Worm (Caenorhabditis elegans) whole organism, young adult: Measurements from ENCODE around the gene fbxb-26.
A peak's percentile ranks its signal among the peaks of the same experiment; 100 is the strongest.

Experiments
- B0261.1 ChIP-seq: sonication (generic microtip); optimal IDR thresholded peaks from 2 replicates; lab custom pipeline; 2016; ENCODE audit warnings: mild to moderate bottlenecking, missing genetic modification characterization, moderate library complexity, missing compliant biosample characterization
- D2030.7 ChIP-seq: fragments of 200-800 bp; sonication (Bioruptor generic); IDR thresholded peaks from 2 replicates; pipeline ENCODE4 v1.3.6; 2022; ENCODE audit warnings: missing genetic modification reagents, missing genetic modification characterization, missing compliant biosample characterization
- F10E7.11 ChIP-seq: sonication (generic microtip); optimal IDR thresholded peaks from 2 replicates; lab custom pipeline; 2017; ENCODE audit warnings: mild to moderate bottlenecking, missing genetic modification characterization, moderate library complexity, missing compliant biosample characterization
- F22D6.2 ChIP-seq: sonication (generic microtip); optimal IDR thresholded peaks from 2 replicates; lab custom pipeline; 2016; ENCODE audit warnings: mild to moderate bottlenecking, missing genetic modification characterization, missing compliant biosample characterization
- F49E8.2 ChIP-seq: sonication (generic microtip); optimal IDR thresholded peaks from 3 replicates; lab custom pipeline; 2017; ENCODE audit warnings: missing genetic modification characterization, mild to moderate bottlenecking, missing compliant biosample characterization, antibody characterized with exemption, moderate library complexity; ENCODE audit not compliant: insufficient read depth
- Y53F4B.3 ChIP-seq: fragments of 200-800 bp; sonication (Bioruptor generic); IDR thresholded peaks from 2 replicates; pipeline ENCODE4 v1.3.6; 2022; ENCODE audit warnings: missing genetic modification reagents, missing genetic modification characterization, missing compliant biosample characterization
- Y53G8AR.9 ChIP-seq: fragments of 200-800 bp; sonication (Bioruptor generic); conservative IDR thresholded peaks from 2 replicates; pipeline ENCODE4 v1.3.6; 2022; ENCODE audit warnings: missing genetic modification reagents, missing genetic modification characterization, missing compliant biosample characterization
- Y56A3A.18 ChIP-seq: fragments of 200-800 bp; sonication (Bioruptor generic); IDR thresholded peaks from 2 replicates; pipeline ENCODE4 v1.3.6; 2022; ENCODE audit warnings: missing genetic modification reagents, missing genetic modification characterization, missing compliant biosample characterization
- aptf-2 ChIP-seq: fragments of 200-800 bp; sonication (Bioruptor generic); conservative IDR thresholded peaks from 2 replicates; pipeline ENCODE4 v1.3.6; 2022; ENCODE audit warnings: missing genetic modification reagents, missing genetic modification characterization, missing compliant biosample characterization
- aptf-3 ChIP-seq: fragments of 200-800 bp; sonication (Bioruptor generic); IDR thresholded peaks from 2 replicates; pipeline ENCODE4 v1.3.6; 2022; ENCODE audit warnings: missing genetic modification characterization, missing compliant biosample characterization
- atf-7 ChIP-seq: sonication (generic microtip); optimal IDR thresholded peaks from 2 replicates; lab custom pipeline; 2017; ENCODE audit warnings: mild to moderate bottlenecking, missing genetic modification characterization, missing compliant biosample characterization
- athp-1 ChIP-seq: sonication (generic microtip); optimal IDR thresholded peaks from 2 replicates; lab custom pipeline; 2017; ENCODE audit warnings: mild to moderate bottlenecking, missing genetic modification characterization, missing compliant biosample characterization
- bed-1 ChIP-seq: fragments of 200-800 bp; sonication (Bioruptor generic); IDR thresholded peaks from 2 replicates; pipeline ENCODE4 v1.3.6; 2022; ENCODE audit warnings: missing genetic modification reagents, missing genetic modification characterization, missing compliant biosample characterization
- ccch-3 ChIP-seq: fragments of 200-800 bp; sonication (Bioruptor generic); optimal IDR thresholded peaks from 2 replicates; lab custom pipeline; 2018; ENCODE audit warnings: mild to moderate bottlenecking, missing genetic modification characterization, missing compliant biosample characterization
- ceh-100 ChIP-seq: fragments of 200-800 bp; sonication (Bioruptor generic); IDR thresholded peaks from 2 replicates; pipeline ENCODE4 v1.3.6; 2022; ENCODE audit warnings: missing genetic modification reagents, missing genetic modification characterization, missing compliant biosample characterization
- ceh-79 ChIP-seq: sonication (generic microtip); optimal IDR thresholded peaks from 2 replicates; lab custom pipeline; 2017; ENCODE audit warnings: mild to moderate bottlenecking, missing genetic modification characterization, missing compliant biosample characterization
- die-1 ChIP-seq: sonication (generic microtip); optimal IDR thresholded peaks from 2 replicates; lab custom pipeline; 2016; ENCODE audit warnings: missing genotype, mild to moderate bottlenecking, missing genetic modification characterization, missing compliant biosample characterization
- dox-1 ChIP-seq: fragments of 200-800 bp; sonication (Bioruptor generic); IDR thresholded peaks from 2 replicates; pipeline ENCODE4 v1.3.6; 2022; ENCODE audit warnings: missing genetic modification reagents, missing genetic modification characterization, missing compliant biosample characterization
- efl-1 ChIP-seq: fragments of 150-350 bp; optimal IDR thresholded peaks from 2 replicates; lab custom pipeline; 2014; ENCODE audit warnings: missing biosample characterization, missing genetic modification reagents, missing genetic modification characterization
- hlh-26 ChIP-seq: fragments of 200-800 bp; sonication (Bioruptor generic); conservative IDR thresholded peaks from 2 replicates; pipeline ENCODE4 v1.3.6; 2022; ENCODE audit warnings: missing genetic modification reagents, missing genetic modification characterization, missing compliant biosample characterization
- hsf-1 ChIP-seq: fragments of 200-800 bp; sonication (Bioruptor generic); IDR thresholded peaks from 2 replicates; pipeline ENCODE4 v1.3.6; 2022; ENCODE audit warnings: missing genetic modification reagents, missing genetic modification characterization, missing compliant biosample characterization
- lag-1 ChIP-seq: fragments of 200-800 bp; sonication (Bioruptor generic); IDR thresholded peaks from 2 replicates; pipeline ENCODE4 v1.3.6; 2022; ENCODE audit warnings: missing genetic modification reagents, missing genetic modification characterization, missing compliant biosample characterization
- let-526 ChIP-seq: fragments of 200-800 bp; sonication (Bioruptor generic); IDR thresholded peaks from 2 replicates; pipeline ENCODE4 v1.3.6; 2022; ENCODE audit warnings: missing genetic modification reagents, missing genetic modification characterization, missing compliant biosample characterization
- lin-26 ChIP-seq: fragments of 200-800 bp; sonication (Bioruptor generic); IDR thresholded peaks from 2 replicates; pipeline ENCODE4 v1.3.6; 2022; ENCODE audit warnings: missing genetic modification reagents, missing genetic modification characterization, missing compliant biosample characterization
- madf-10 ChIP-seq: sonication (generic microtip); optimal IDR thresholded peaks from 2 replicates; lab custom pipeline; 2016; ENCODE audit warnings: mild to moderate bottlenecking, missing genetic modification characterization, missing compliant biosample characterization
- mel-28 ChIP-seq: sonication (generic microtip); optimal IDR thresholded peaks from 2 replicates; lab custom pipeline; 2016; ENCODE audit warnings: borderline replicate concordance, mild to moderate bottlenecking, missing genetic modification characterization, missing compliant biosample characterization
- mes-4 ChIP-seq: sonication (generic microtip); optimal IDR thresholded peaks from 2 replicates; lab custom pipeline; 2016; ENCODE audit warnings: missing genotype, missing genetic modification characterization, missing compliant biosample characterization
- nhr-27 ChIP-seq: fragments of 200-800 bp; sonication (Bioruptor generic); optimal IDR thresholded peaks from 2 replicates; lab custom pipeline; 2018; ENCODE audit warnings: mild to moderate bottlenecking, missing genetic modification characterization, moderate library complexity, missing compliant biosample characterization
- nhr-80 ChIP-seq: sonication (generic microtip); optimal IDR thresholded peaks from 2 replicates; lab custom pipeline; 2016; ENCODE audit warnings: missing genetic modification characterization, missing compliant biosample characterization
- pbrm-1 ChIP-seq: fragments of 200-800 bp; sonication (Bioruptor generic); IDR thresholded peaks from 2 replicates; pipeline ENCODE4 v1.3.6; 2022; ENCODE audit warnings: missing genetic modification reagents, missing genetic modification characterization, missing compliant biosample characterization
- pha-4 ChIP-seq: fragments of 150-350 bp; sonication (generic microtip); optimal IDR thresholded peaks from 2 replicates; lab custom pipeline; 2014; ENCODE audit warnings: missing biosample characterization, missing genetic modification reagents, missing genetic modification characterization
- rpc-1 ChIP-seq, 2 experiments: fragments of 150-350 bp in 1 of 2; sonication (generic microtip) in 1 of 2; optimal IDR thresholded peaks; 2 replicates each; lab custom pipeline; 2014 to 2018; ENCODE audit warnings: missing biosample characterization in 1 of 2, missing genetic modification characterization in 1 of 2, missing genetic modification reagents in 1 of 2, missing genotype in 1 of 2
- sea-2 ChIP-seq: fragments of 200-800 bp; sonication (Bioruptor generic); IDR thresholded peaks from 2 replicates; pipeline ENCODE4 v1.3.6; 2022; ENCODE audit warnings: missing genetic modification characterization, missing compliant biosample characterization
- snpc-1.1 ChIP-seq: sonication (generic microtip); optimal IDR thresholded peaks from 2 replicates; lab custom pipeline; 2017; ENCODE audit warnings: missing genetic modification characterization, mild to moderate bottlenecking, missing compliant biosample characterization, antibody characterized with exemption, moderate library complexity, missing genotype, missing genetic modification reagents; ENCODE audit not compliant: insufficient read depth
- sptf-2 ChIP-seq: fragments of 200-800 bp; sonication (Bioruptor generic); optimal IDR thresholded peaks from 2 replicates; lab custom pipeline; 2018; ENCODE audit warnings: mild to moderate bottlenecking, missing genetic modification characterization, missing compliant biosample characterization
- tbp1 ChIP-seq: fragments of 200-800 bp; sonication (Bioruptor generic); optimal IDR thresholded peaks from 2 replicates; lab custom pipeline; 2018; ENCODE audit warnings: mild to moderate bottlenecking, missing genetic modification characterization, missing compliant biosample characterization
- tlf-1 ChIP-seq: fragments of 200-800 bp; sonication (Bioruptor generic); optimal IDR thresholded peaks from 2 replicates; lab custom pipeline; 2018; ENCODE audit warnings: mild to moderate bottlenecking, missing genetic modification characterization, missing compliant biosample characterization
- unc-62 ChIP-seq: fragments of 150-350 bp; optimal IDR thresholded peaks from 2 replicates; lab custom pipeline; 2014; ENCODE audit warnings: missing biosample characterization, missing genetic modification reagents, missing genetic modification characterization
- xnd-1 ChIP-seq: sonication (generic microtip); optimal IDR thresholded peaks from 2 replicates; lab custom pipeline; 2016; ENCODE audit warnings: missing genotype, missing genetic modification reagents, missing genetic modification characterization, missing compliant biosample characterization

Gene fbxb-26

ce11 chrII:1694530-1694929, 12.2 kb downstream of the fbxb-26 start, which contains the start of gene fbxc-26:
Gene fbxc-26 (minus strand): TSS chrII:1694630.
- TF ChIP-seq nhr-80 (tag; lab: Kevin White, UChicago) (no peak), aptf-3 (GFP tag; lab: Robert Waterston, UW) (no peak), Y56A3A.18 (GFP tag; lab: Robert Waterston, UW) (no peak), F22D6.2 (tag; lab: Kevin White, UChicago) (no peak), bed-1 (GFP tag; lab: Robert Waterston, UW) (no peak), ceh-79 (no peak), atf-7 (tag; lab: Kevin White, UChicago) (no peak)

ce11 chrII:1695861-1696260, 13.5 kb downstream of the fbxb-26 start, which contains the start of gene F58E1.13:
Gene F58E1.13 (minus strand): TSS chrII:1695872.
- TF ChIP-seq efl-1 (GFP tag; lab: Kevin White, UChicago) (peak; percentile 5), aptf-2 (GFP tag; lab: Robert Waterston, UW) (peak; percentile 90), Y53F4B.3 (GFP tag; lab: Robert Waterston, UW) (no peak)

- TF ChIP-seq rpc-1 (optimal IDR thresholded peaks at IDR 0.05; lab: Kevin White, UChicago) (peak; percentile 32), rpc-1 (tag; optimal IDR thresholded peaks at IDR 0.05; lab: Kevin White, UChicago) (peak; percentile 66), lin-26 (GFP tag; lab: Robert Waterston, UW) (peak; percentile 61; the same call in 1 of the 2 replicates), tbp1 (GFP tag; lab: Kevin White, UChicago) (peak; percentile 76), B0261.1 (tag; lab: Kevin White, UChicago) (peak; percentile 59)
Observed at ce11 chrII:1700518-1701091, 18.3 kb downstream of the fbxb-26 start.

ce11 chrII:1703363-1703762, 21.0 kb downstream of the fbxb-26 start, which contains the start of gene fbxb-47:
Gene fbxb-47 (minus strand): TSS chrII:1703463.
- TF ChIP-seq D2030.7 (no peak), hlh-26 (GFP tag; lab: Robert Waterston, UW) (no peak), snpc-1.1 (tag; lab: Kevin White, UChicago) (no peak), hsf-1 (GFP tag; lab: Robert Waterston, UW) (no peak), tlf-1 (no peak), F49E8.2 (tag; lab: Kevin White, UChicago) (no peak), sea-2 (no peak), mes-4 (tag; lab: Kevin White, UChicago) (no peak), mel-28 (tag; lab: Kevin White, UChicago) (no peak), lag-1 (no peak), rpc-1 (optimal IDR thresholded peaks at IDR 0.05; lab: Kevin White, UChicago) (no peak), rpc-1 (tag; optimal IDR thresholded peaks at IDR 0.05; lab: Kevin White, UChicago) (no peak), ceh-100 (GFP tag; lab: Robert Waterston, UW) (no peak), Y53G8AR.9 (no peak), F10E7.11 (tag; lab: Kevin White, UChicago) (no peak)

ce11 chrII:1706385-1706784, 24.1 kb downstream of the fbxb-26 start, which contains the start of gene sdz-18:
Gene sdz-18 (minus strand): TSS chrII:1706485.
- no peak for TF ChIP-seq aptf-2 (GFP tag; lab: Robert Waterston, UW)
- no peak for TF ChIP-seq let-526 (GFP tag; lab: Robert Waterston, UW)
- TF ChIP-seq sptf-2 (GFP tag; lab: Kevin White, UChicago), result no peak
- TF ChIP-seq unc-62 (GFP tag; lab: Kevin White, UChicago), result no peak
- TF ChIP-seq xnd-1, result no peak
- TF ChIP-seq pbrm-1 (GFP tag; lab: Robert Waterston, UW), result no peak
- no peak for TF ChIP-seq nhr-27 (tag; lab: Kevin White, UChicago)
- TF ChIP-seq pha-4 (tag; lab: Kevin White, UChicago), result no peak
- no peak for TF ChIP-seq ccch-3 (GFP tag; lab: Kevin White, UChicago)
- TF ChIP-seq madf-10, result no peak
- no peak for TF ChIP-seq F22D6.2 (tag; lab: Kevin White, UChicago)
- TF ChIP-seq dox-1 (GFP tag; lab: Robert Waterston, UW), result no peak
- no peak for TF ChIP-seq rpc-1 (optimal IDR thresholded peaks at IDR 0.05; lab: Kevin White, UChicago)
- no peak for TF ChIP-seq rpc-1 (tag; optimal IDR thresholded peaks at IDR 0.05; lab: Kevin White, UChicago)
- TF ChIP-seq athp-1 (tag; lab: Kevin White, UChicago), result no peak
- TF ChIP-seq die-1, result no peak
- TF ChIP-seq, all 124 proteins: peak for 0
